Worm (Caenorhabditis elegans) whole organism, L1 larva: ENCODE data around the gene cdc-48.1.

Experiments
- F16B12.6 ChIP-seq: fragments of 150-350 bp; optimal IDR thresholded peaks from 2 replicates; lab custom pipeline; 2014; ENCODE audit warnings: missing biosample characterization, missing genetic modification characterization
- efl-1 ChIP-seq, 4 experiments: fragments of 150-350 bp; optimal IDR thresholded peaks in 3 of 4; peaks in 1 of 4; 1 replicate in 1 of 4; 2 replicates in 3 of 4; lab custom pipeline; 2014; ENCODE audit warnings: missing biosample characterization in 2 of 4, missing genetic modification characterization in 2 of 4, missing genetic modification reagents in 2 of 4
- fkh-10 ChIP-seq: sonication (generic microtip); optimal IDR thresholded peaks from 2 replicates; lab custom pipeline; 2017; ENCODE audit warnings: missing biosample characterization, missing genetic modification reagents, missing genetic modification characterization
- fkh-4 ChIP-seq: sonication (generic microtip); optimal IDR thresholded peaks from 2 replicates; lab custom pipeline; 2016; ENCODE audit warnings: missing compliant biosample characterization, missing genetic modification characterization, borderline replicate concordance
- tbx-2 ChIP-seq: sonication (generic microtip); optimal IDR thresholded peaks from 2 replicates; lab custom pipeline; 2016; ENCODE audit warnings: missing genetic modification characterization, missing compliant biosample characterization

DNA sequence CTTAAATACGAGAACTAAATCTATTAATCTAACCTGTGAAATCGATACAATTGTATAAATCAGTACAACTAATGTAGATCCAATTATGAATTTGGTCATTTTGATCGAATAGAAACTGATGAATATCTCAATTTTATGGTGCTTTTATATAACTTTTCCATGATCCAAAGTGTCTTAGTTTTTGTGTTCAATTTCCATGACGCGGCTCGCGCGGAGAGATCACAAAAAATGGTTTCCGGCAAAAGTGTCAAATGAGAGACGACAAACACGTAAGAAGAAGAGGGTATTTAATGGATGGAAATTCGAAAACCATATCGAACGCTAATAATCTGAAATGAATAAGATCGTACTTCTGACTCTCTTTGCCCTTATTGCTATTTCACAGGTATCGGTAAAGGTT, 1.4 kb upstream of the cdc-48.1 start, which contains the start of the genes C06A1.6 and C06A1.7:
- TF ChIP-seq fkh-10 (no peak), efl-1 (optimal IDR thresholded peaks at IDR 0.05; lab: Kevin White, UChicago) (no peak), efl-1 (GFP tag; optimal IDR thresholded peaks at IDR 0.05 in 1 of 2; lab: Kevin White, UChicago) (peak in 1 of 2 experiments; percentile 30), fkh-4 (tag; lab: Kevin White, UChicago) (no peak), tbx-2 (tag; lab: Kevin White, UChicago) (no peak), F16B12.6 (tag; lab: Kevin White, UChicago) (no peak)
